Fruit fly (Drosophila melanogaster) whole organism, prepupa: ENCODE measurements around the gene CG32137.

Experiments used
- Blimp-1 ChIP-seq: fragments of 200-800 bp; sonication (Bioruptor generic); optimal IDR thresholded peaks from 3 replicates; lab custom pipeline; 2017; ENCODE audit warnings: missing biosample characterization, missing genetic modification characterization, mild to moderate bottlenecking, moderate library complexity, missing genetic modification reagents
- CG10631 ChIP-seq: fragments of 200-800 bp; sonication (Bioruptor generic); optimal IDR thresholded peaks from 2 replicates; lab custom pipeline; 2016; ENCODE audit warnings: missing biosample characterization, missing genetic modification characterization
- CG11294 ChIP-seq: fragments of 200-800 bp; sonication (Bioruptor generic); IDR thresholded peaks from 2 replicates; pipeline ENCODE4 v1.3.6; 2022; ENCODE audit warnings: missing biosample characterization, missing genetic modification characterization
- CG11762 ChIP-seq: fragments of 200-800 bp; sonication (Bioruptor generic); optimal IDR thresholded peaks from 3 replicates; lab custom pipeline; 2016; ENCODE audit warnings: missing biosample characterization, missing genetic modification characterization; ENCODE audit not compliant: insufficient read depth
- CG11902 ChIP-seq: fragments of 200-800 bp; sonication (Bioruptor generic); optimal IDR thresholded peaks from 3 replicates; lab custom pipeline; 2016; ENCODE audit warnings: missing biosample characterization, missing genetic modification characterization
- CG15336 ChIP-seq: fragments of 200-800 bp; sonication (Bioruptor generic); IDR thresholded peaks from 2 replicates; pipeline ENCODE4 v1.3.6; 2022; ENCODE audit warnings: missing biosample characterization, missing genetic modification characterization
- CG1621 ChIP-seq: fragments of 200-800 bp; sonication (Bioruptor generic); optimal IDR thresholded peaks from 3 replicates; lab custom pipeline; 2018; ENCODE audit warnings: missing biosample characterization, mild to moderate bottlenecking, missing genetic modification characterization
- CG16779 ChIP-seq: fragments of 200-800 bp; sonication (Bioruptor generic); optimal IDR thresholded peaks from 3 replicates; lab custom pipeline; 2017; ENCODE audit warnings: missing biosample characterization, mild to moderate bottlenecking, missing genetic modification characterization
- CG3032 ChIP-seq: fragments of 200-800 bp; optimal IDR thresholded peaks from 2 replicates; lab custom pipeline; 2019; ENCODE audit warnings: missing biosample characterization, mild to moderate bottlenecking, missing genetic modification characterization, moderate library complexity
- CG31627 ChIP-seq: fragments of 200-800 bp; sonication (Bioruptor generic); optimal IDR thresholded peaks from 3 replicates; lab custom pipeline; 2016; ENCODE audit warnings: missing biosample characterization, missing genetic modification characterization
- CG32006 ChIP-seq: fragments of 200-800 bp; sonication (Bioruptor generic); optimal IDR thresholded peaks from 3 replicates; lab custom pipeline; 2017; ENCODE audit warnings: missing biosample characterization, mild to moderate bottlenecking, missing genetic modification characterization
- CG34406 ChIP-seq: fragments of 200-800 bp; sonication (Bioruptor generic); optimal IDR thresholded peaks from 3 replicates; lab custom pipeline; 2016; ENCODE audit warnings: missing biosample characterization, missing genetic modification characterization
- CG3919 ChIP-seq: fragments of 200-800 bp; sonication (Bioruptor generic); optimal IDR thresholded peaks from 3 replicates; lab custom pipeline; 2016; ENCODE audit warnings: missing biosample characterization, missing genetic modification characterization
- CG4318 ChIP-seq: fragments of 200-800 bp; sonication (Bioruptor generic); optimal IDR thresholded peaks from 3 replicates; lab custom pipeline; 2017; ENCODE audit warnings: missing biosample characterization, mild to moderate bottlenecking, missing genetic modification characterization
- CG6276 ChIP-seq: fragments of 200-800 bp; sonication (Bioruptor generic); optimal IDR thresholded peaks from 2 replicates; lab custom pipeline; 2017; ENCODE audit warnings: missing biosample characterization, mild to moderate bottlenecking, missing genetic modification characterization
- CG6792 ChIP-seq: fragments of 200-800 bp; sonication (Bioruptor generic); optimal IDR thresholded peaks from 3 replicates; lab custom pipeline; 2016; ENCODE audit warnings: missing biosample characterization, missing genetic modification characterization
- CG6808 ChIP-seq: fragments of 200-800 bp; sonication (Bioruptor generic); optimal IDR thresholded peaks from 3 replicates; lab custom pipeline; 2017; ENCODE audit warnings: missing biosample characterization, missing genetic modification characterization, mild to moderate bottlenecking, moderate library complexity, missing genetic modification reagents
- CG6854 ChIP-seq: fragments of 200-800 bp; sonication (Bioruptor generic); optimal IDR thresholded peaks from 2 replicates; lab custom pipeline; 2017; ENCODE audit warnings: missing biosample characterization, mild to moderate bottlenecking, missing genetic modification characterization
- CG7368 ChIP-seq: fragments of 200-800 bp; sonication (Bioruptor generic); optimal IDR thresholded peaks from 3 replicates; lab custom pipeline; 2016; ENCODE audit warnings: missing biosample characterization, missing genetic modification characterization
- CG8119 ChIP-seq: fragments of 200-800 bp; sonication (Bioruptor generic); IDR thresholded peaks from 3 replicates; pipeline ENCODE4 v1.3.6; 2022; ENCODE audit warnings: missing biosample characterization, missing genetic modification characterization
- CG8319 ChIP-seq: fragments of 200-800 bp; sonication (Bioruptor generic); optimal IDR thresholded peaks from 3 replicates; lab custom pipeline; 2016; ENCODE audit warnings: missing biosample characterization, missing genetic modification characterization
- CG8632 ChIP-seq: fragments of 200-800 bp; sonication (Bioruptor generic); optimal IDR thresholded peaks from 3 replicates; lab custom pipeline; 2016; ENCODE audit warnings: missing biosample characterization, missing genetic modification characterization
- Eip75B ChIP-seq: fragments of 200-800 bp; sonication (Bioruptor generic); optimal IDR thresholded peaks from 3 replicates; lab custom pipeline; 2016; ENCODE audit warnings: missing biosample characterization, missing genetic modification characterization
- Eip78C ChIP-seq: fragments of 200-800 bp; sonication (Bioruptor generic); peaks from one replicate; lab custom pipeline; 2016; ENCODE audit warnings: missing biosample characterization, missing genetic modification characterization
- Eip93F ChIP-seq: fragments of 200-800 bp; sonication (Bioruptor generic); optimal IDR thresholded peaks from 2 replicates; lab custom pipeline; 2016; ENCODE audit warnings: missing biosample characterization, mild to moderate bottlenecking, missing genetic modification characterization
- Ets21C ChIP-seq: fragments of 200-800 bp; sonication (Bioruptor generic); optimal IDR thresholded peaks from 3 replicates; lab custom pipeline; 2016; ENCODE audit warnings: missing biosample characterization, missing genetic modification characterization
- Ets96B ChIP-seq: fragments of 200-800 bp; optimal IDR thresholded peaks from 2 replicates; lab custom pipeline; 2019; ENCODE audit warnings: missing biosample characterization, mild to moderate bottlenecking, missing genetic modification characterization, moderate library complexity
- Hr38 ChIP-seq: sonication (Bioruptor generic); optimal IDR thresholded peaks from 2 replicates; lab custom pipeline; 2016; ENCODE audit warnings: missing biosample characterization, missing genetic modification characterization
- Hr39 ChIP-seq: fragments of 200-800 bp; sonication (Bioruptor generic); optimal IDR thresholded peaks from 2 replicates; lab custom pipeline; 2016; ENCODE audit warnings: missing biosample characterization, missing genetic modification characterization
- Hr4 ChIP-seq: fragments of 200-800 bp; sonication (Bioruptor generic); optimal IDR thresholded peaks from 3 replicates; lab custom pipeline; 2016; ENCODE audit warnings: missing biosample characterization, missing genetic modification characterization
- Lpt ChIP-seq: fragments of 200-800 bp; sonication (Bioruptor generic); optimal IDR thresholded peaks from 3 replicates; lab custom pipeline; 2016; ENCODE audit warnings: missing biosample characterization, missing genetic modification characterization
- Met ChIP-seq: fragments of 200-800 bp; sonication (Bioruptor generic); optimal IDR thresholded peaks from 3 replicates; lab custom pipeline; 2016; ENCODE audit warnings: missing biosample characterization, missing genetic modification characterization
- OdsH ChIP-seq: fragments of 200-800 bp; sonication (Bioruptor generic); optimal IDR thresholded peaks from 3 replicates; lab custom pipeline; 2016; ENCODE audit warnings: missing biosample characterization, missing genetic modification characterization
- Smox ChIP-seq: fragments of 200-800 bp; sonication (Bioruptor generic); optimal IDR thresholded peaks from 3 replicates; lab custom pipeline; 2016; ENCODE audit warnings: missing biosample characterization, missing genetic modification characterization
- Sox102F ChIP-seq: fragments of 200-800 bp; sonication (Bioruptor generic); optimal IDR thresholded peaks from 2 replicates; lab custom pipeline; 2016; ENCODE audit warnings: missing biosample characterization, mild to moderate bottlenecking, missing genetic modification characterization
- Sox15 ChIP-seq: fragments of 200-800 bp; sonication (Bioruptor generic); optimal IDR thresholded peaks from 3 replicates; lab custom pipeline; 2016; ENCODE audit warnings: missing biosample characterization, missing genetic modification characterization
- achi ChIP-seq: fragments of 200-800 bp; sonication (Bioruptor generic); optimal IDR thresholded peaks from 3 replicates; lab custom pipeline; 2016; ENCODE audit warnings: missing biosample characterization, missing genetic modification characterization
- dac ChIP-seq: fragments of 200-800 bp; sonication (Bioruptor generic); optimal IDR thresholded peaks from 2 replicates; lab custom pipeline; 2017; ENCODE audit warnings: missing biosample characterization, mild to moderate bottlenecking, missing genetic modification characterization
- eg ChIP-seq: fragments of 200-800 bp; sonication (Bioruptor generic); IDR thresholded peaks from 3 replicates; pipeline ENCODE4 v1.3.6; 2022; ENCODE audit warnings: missing biosample characterization, missing genetic modification characterization
- esn ChIP-seq: fragments of 200-800 bp; sonication (Bioruptor generic); optimal IDR thresholded peaks from 2 replicates; lab custom pipeline; 2016; ENCODE audit warnings: missing biosample characterization, mild to moderate bottlenecking, missing genetic modification characterization, moderate library complexity
- fd85E ChIP-seq: fragments of 200-800 bp; sonication (Bioruptor generic); optimal IDR thresholded peaks from 3 replicates; lab custom pipeline; 2016; ENCODE audit warnings: missing biosample characterization, missing genetic modification characterization
- fkh ChIP-seq: fragments of 200-800 bp; sonication (Bioruptor generic); optimal IDR thresholded peaks from 3 replicates; lab custom pipeline; 2017; ENCODE audit warnings: missing biosample characterization, mild to moderate bottlenecking, missing genetic modification characterization, moderate library complexity
- lz ChIP-seq: fragments of 200-800 bp; sonication (Bioruptor generic); optimal IDR thresholded peaks from 3 replicates; lab custom pipeline; 2016; ENCODE audit warnings: missing biosample characterization, missing genetic modification characterization
- net ChIP-seq: fragments of 200-800 bp; sonication (Bioruptor generic); optimal IDR thresholded peaks from 3 replicates; lab custom pipeline; 2016; ENCODE audit warnings: missing biosample characterization, missing genetic modification characterization
- pdm3 ChIP-seq: fragments of 200-800 bp; sonication (Bioruptor generic); optimal IDR thresholded peaks from 3 replicates; lab custom pipeline; 2016; ENCODE audit warnings: missing biosample characterization, missing genetic modification characterization
- spab ChIP-seq: fragments of 200-800 bp; sonication (Bioruptor generic); optimal IDR thresholded peaks from 2 replicates; lab custom pipeline; 2017; ENCODE audit warnings: missing biosample characterization, mild to moderate bottlenecking, missing genetic modification characterization, missing genetic modification reagents
- svp ChIP-seq: fragments of 200-800 bp; sonication (Bioruptor generic); peaks from one replicate; lab custom pipeline; 2016; ENCODE audit warnings: missing biosample characterization, missing genetic modification characterization
- topi ChIP-seq: fragments of 200-800 bp; sonication (Bioruptor generic); optimal IDR thresholded peaks from 3 replicates; lab custom pipeline; 2016; ENCODE audit warnings: missing biosample characterization, missing genetic modification characterization
- vri ChIP-seq: fragments of 200-800 bp; sonication (Bioruptor generic); optimal IDR thresholded peaks from 3 replicates; lab custom pipeline; 2016; ENCODE audit warnings: missing biosample characterization, mild to moderate bottlenecking, missing genetic modification characterization

The CG32137 gene

dm6 chr3L:13905515-13905914, 33.5 kb upstream of the CG32137 start (continued):
- TF ChIP-seq CG1621 (no peak), OdsH (peak; percentile 2), Smox (GFP tag; lab: Kevin White, UChicago) (no peak), vri (GFP tag; lab: Kevin White, UChicago) (no peak), CG3919 (GFP tag; lab: Kevin White, UChicago) (no peak), Lpt (GFP tag; lab: Kevin White, UChicago) (no peak), Ets96B (tag; lab: Kevin White, UChicago) (peak; percentile 18), CG11294 (GFP tag; lab: Robert Waterston, UW) (no peak), CG32006 (peak; percentile 59), CG31627 (no peak), CG10631 (GFP tag; lab: Kevin White, UChicago) (no peak), CG11902 (no peak), svp (GFP tag; lab: Kevin White, UChicago) (no peak), Hr38 (no peak), CG16779 (no peak), CG6854 (GFP tag; lab: Kevin White, UChicago) (no peak), CG8319 (GFP tag; lab: Kevin White, UChicago) (no peak), CG8119 (GFP tag; lab: Robert Waterston, UW) (peak; percentile 39; the same call in 1 of the 3 replicates), esn (no peak), Hr39 (GFP tag; lab: Kevin White, UChicago) (no peak), CG3032 (tag; lab: Kevin White, UChicago) (no peak), CG11762 (GFP tag; lab: Kevin White, UChicago) (no peak), CG6808 (GFP tag; lab: Kevin White, UChicago) (no peak), CG8632 (GFP tag; lab: Kevin White, UChicago) (no peak), CG4318 (peak; percentile 24), Eip93F (GFP tag; lab: Kevin White, UChicago) (no peak), lz (GFP tag; lab: Kevin White, UChicago) (no peak), fkh (GFP tag; lab: Kevin White, UChicago) (no peak), Sox102F (GFP tag; lab: Kevin White, UChicago) (no peak), spab (no peak), CG15336 (GFP tag; lab: Robert Waterston, UW) (peak; percentile 46), dac (GFP tag; lab: Kevin White, UChicago) (no peak), Eip75B (no peak), Blimp-1 (GFP tag; lab: Kevin White, UChicago) (no peak), eg (GFP tag; lab: Robert Waterston, UW) (peak; percentile 45; the same call in 2 of the 3 replicates), topi (GFP tag; lab: Kevin White, UChicago) (no peak), CG6276 (GFP tag; lab: Kevin White, UChicago) (peak; percentile 38), Sox15 (no peak)

- peak; percentile 71 for TF ChIP-seq CG8119 (GFP tag; lab: Robert Waterston, UW)
- peak; percentile 5 for TF ChIP-seq CG34406
- TF ChIP-seq net (GFP tag; lab: Kevin White, UChicago) = no peak
- no peak for TF ChIP-seq CG31627
- TF ChIP-seq fkh (GFP tag; lab: Kevin White, UChicago) = no peak
- TF ChIP-seq CG7368 (GFP tag; lab: Kevin White, UChicago) = no peak
- no peak for TF ChIP-seq dac (GFP tag; lab: Kevin White, UChicago)
- peak; percentile 35 for TF ChIP-seq OdsH
- peak; percentile 3 for TF ChIP-seq Ets96B (tag; lab: Kevin White, UChicago)
- peak; percentile 49 for TF ChIP-seq Eip78C (GFP tag; lab: Kevin White, UChicago)
- TF ChIP-seq Hr4 (GFP tag; lab: Kevin White, UChicago) = peak; percentile 36
- TF ChIP-seq CG4318 = peak; percentile 42
- no peak for TF ChIP-seq spab
- TF ChIP-seq pdm3 (GFP tag; lab: Kevin White, UChicago) = peak; percentile 1
- no peak for TF ChIP-seq CG11294 (GFP tag; lab: Robert Waterston, UW)
- TF ChIP-seq fd85E = no peak
- no peak for TF ChIP-seq CG1621
- TF ChIP-seq CG6276 (GFP tag; lab: Kevin White, UChicago) = peak; percentile 46
- TF ChIP-seq CG16779 = no peak
- TF ChIP-seq Met (GFP tag; lab: Kevin White, UChicago) = no peak
- TF ChIP-seq CG11902 = no peak
- peak; percentile 37 for TF ChIP-seq achi
- no peak for TF ChIP-seq CG6792 (GFP tag; lab: Kevin White, UChicago)
- TF ChIP-seq svp (GFP tag; lab: Kevin White, UChicago) = no peak
- TF ChIP-seq Hr38 = no peak
- no peak for TF ChIP-seq Ets21C (GFP tag; lab: Kevin White, UChicago)
- TF ChIP-seq CG32006 = peak; percentile 76
- no peak for TF ChIP-seq vri (GFP tag; lab: Kevin White, UChicago)
- TF ChIP-seq CG10631 (GFP tag; lab: Kevin White, UChicago) = peak; percentile 26
These were observed 27.3 kb upstream of the CG32137 start for dm6 chr3L:13911649-13912260.
